Worm (Caenorhabditis elegans) whole organism, mixed stage, embryonic: ENCODE measurements around the gene D2089.3.

Experiments used
- bed-3 ChIP-seq: fragments of 200-800 bp; sonication (Bioruptor generic); optimal IDR thresholded peaks from 3 replicates; lab custom pipeline; 2018; ENCODE audit warnings: mild to moderate bottlenecking, missing genetic modification characterization, moderate library complexity, missing compliant biosample characterization
- ces-1 ChIP-seq: fragments of 150-350 bp; optimal IDR thresholded peaks from 2 replicates; lab custom pipeline; 2014; ENCODE audit warnings: missing biosample characterization, missing genetic modification reagents, missing genetic modification characterization
- nhr-12 ChIP-seq: fragments of 150-350 bp; optimal IDR thresholded peaks from 2 replicates; lab custom pipeline; 2014; ENCODE audit warnings: missing biosample characterization, missing genetic modification characterization
- nhr-76 ChIP-seq: sonication (generic microtip); optimal IDR thresholded peaks from 2 replicates; lab custom pipeline; 2017; ENCODE audit warnings: missing biosample characterization, missing genetic modification characterization
- unc-39 ChIP-seq: fragments of 150-350 bp; optimal IDR thresholded peaks from 2 replicates; lab custom pipeline; 2014; ENCODE audit warnings: missing biosample characterization, missing genetic modification characterization

DNA sequence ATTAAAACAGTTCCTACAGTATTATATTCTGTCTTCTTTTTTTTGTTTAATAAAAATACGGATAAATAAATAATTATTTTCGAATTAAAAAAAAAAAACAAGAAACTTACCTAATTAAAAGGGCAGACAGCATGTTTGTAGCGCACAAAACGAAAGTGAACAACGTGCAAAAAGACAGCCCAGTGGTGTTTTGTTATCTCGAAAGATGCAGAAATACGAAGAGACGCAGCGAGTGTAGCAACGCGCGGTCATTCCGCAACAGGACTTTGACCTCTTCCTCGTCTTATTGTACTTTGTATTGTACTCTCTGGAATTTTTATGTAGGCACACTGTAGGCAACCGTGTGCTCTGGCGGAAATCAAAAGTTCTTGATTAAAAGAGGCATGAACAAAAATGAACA, 28.7 kb upstream of the D2089.3 start, which contains the start of gene gbh-1:
- TF ChIP-seq unc-39 (tag; lab: Kevin White, UChicago) (no peak), nhr-12 (tag; lab: Kevin White, UChicago) (no peak), ces-1 (GFP tag; lab: Kevin White, UChicago) (no peak), nhr-76 (tag; lab: Kevin White, UChicago) (no peak), bed-3 (GFP tag; lab: Kevin White, UChicago) (no peak)
